Worm (Caenorhabditis elegans): Measurements from ENCODE around the gene Y38C1AA.7.

Gene Y38C1AA.7

DNA sequence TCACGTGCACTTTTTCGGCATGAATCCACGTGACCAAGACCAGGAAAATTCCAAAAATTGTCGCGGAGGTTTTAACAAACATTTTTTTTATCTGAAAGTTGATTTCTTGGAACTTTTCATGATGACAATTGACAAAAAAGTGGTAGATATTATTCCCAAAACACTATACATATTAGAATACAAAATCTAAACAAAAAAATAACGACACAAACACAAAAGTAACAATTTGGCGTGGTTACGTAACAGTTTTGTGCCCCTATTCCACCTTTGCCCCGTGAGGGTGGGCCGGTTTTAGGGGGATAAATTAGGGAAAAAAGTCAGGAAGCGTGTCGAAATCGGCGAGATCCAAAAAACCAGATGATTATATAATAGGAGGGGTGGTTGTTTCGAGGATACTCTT, 953 bp upstream of the Y38C1AA.7 start, which contains the start of gene gegf-1:
TSS of gene gegf-1 (minus strand) at position 101 of the 400 bp plus-strand sequence.
- TF ChIP-seq syd-9 (tag; optimal IDR thresholded peaks at IDR 0.05), result no peak
- no peak for TF ChIP-seq ets-4 (tag; optimal IDR thresholded peaks at IDR 0.05)
- TF ChIP-seq unc-42 (tag; optimal IDR thresholded peaks at IDR 0.05), result no peak
- no peak for TF ChIP-seq elt-4 (tag; optimal IDR thresholded peaks at IDR 0.05)

DNA sequence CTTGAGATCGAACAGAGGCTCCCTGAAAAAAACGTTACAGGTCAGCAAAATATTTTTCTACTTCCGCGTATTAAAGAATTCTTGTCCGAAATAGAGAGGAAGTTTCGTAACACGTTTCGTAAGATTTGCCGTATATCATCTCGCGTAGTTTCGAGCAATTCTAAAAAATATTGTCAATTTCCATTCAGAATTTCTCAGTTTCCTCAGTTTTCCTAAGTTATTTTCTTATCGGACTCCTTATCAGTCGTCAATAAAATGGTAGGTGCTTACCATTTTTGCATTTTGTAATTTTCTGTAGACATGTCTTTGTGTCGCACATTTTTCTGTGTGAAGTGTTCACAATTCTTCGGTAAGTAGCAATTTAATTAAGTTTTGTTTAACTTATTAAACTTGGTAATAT, 1.1 kb downstream of the Y38C1AA.7 start, which contains the start of gene Y38C1AA.19:
TSS of gene Y38C1AA.19 (plus strand) at position 301 of the 400 bp plus-strand sequence.
- TF ChIP-seq ceh-34 (tag; optimal IDR thresholded peaks at IDR 0.05) (no peak), ahr-1 (tag; optimal IDR thresholded peaks at IDR 0.05) (no peak), sdc-2 (tag; optimal IDR thresholded peaks at IDR 0.05) (no peak), nfya-1 (tag; optimal IDR thresholded peaks at IDR 0.05) (no peak), ceh-19 (GFP tag; optimal IDR thresholded peaks at IDR 0.05) (no peak), rnt-1 (tag; optimal IDR thresholded peaks at IDR 0.05) (no peak)

DNA sequence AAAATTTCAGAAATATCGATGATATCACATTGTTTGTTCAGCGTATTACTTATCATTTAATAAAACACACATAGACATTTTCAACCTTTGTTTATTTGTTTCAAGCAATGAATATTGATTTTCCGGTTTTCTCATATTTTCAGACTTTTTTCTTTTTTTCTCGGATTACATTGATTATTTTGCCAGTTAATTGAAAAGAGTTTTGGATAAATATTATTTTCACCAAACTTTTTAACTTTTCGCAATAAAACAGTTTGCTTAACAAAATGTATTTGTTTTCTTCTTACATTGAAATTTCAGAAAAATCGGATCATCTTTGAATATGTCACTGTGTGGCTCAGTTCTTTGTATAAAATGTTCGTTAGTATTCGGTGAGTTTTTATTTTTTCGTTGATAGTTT, 3.8 kb downstream of the Y38C1AA.7 start, which contains the start of gene Y38C1AA.6:
TSS of gene Y38C1AA.6 (plus strand) at position 301 of the 400 bp plus-strand sequence.
- TF ChIP-seq elt-4 (tag; optimal IDR thresholded peaks at IDR 0.05) (no peak), ama-1 (optimal IDR thresholded peaks at IDR 0.05) (no peak), ceh-2 (tag; optimal IDR thresholded peaks at IDR 0.05) (no peak), pha-4 (tag; optimal IDR thresholded peaks at IDR 0.05) (no peak), hlh-6 (tag; optimal IDR thresholded peaks at IDR 0.05) (no peak), madf-2 (tag; optimal IDR thresholded peaks at IDR 0.05) (no peak), ets-4 (tag; optimal IDR thresholded peaks at IDR 0.05) (no peak), fkh-10 (GFP tag; optimal IDR thresholded peaks at IDR 0.05) (no peak), F13H6.1 (tag; optimal IDR thresholded peaks at IDR 0.05) (no peak), ref-2 (tag; optimal IDR thresholded peaks at IDR 0.05) (no peak), ceh-45 (GFP tag; IDR thresholded peaks at IDR 0.05) (no peak), lim-6 (tag; optimal IDR thresholded peaks at IDR 0.05) (no peak)

DNA sequence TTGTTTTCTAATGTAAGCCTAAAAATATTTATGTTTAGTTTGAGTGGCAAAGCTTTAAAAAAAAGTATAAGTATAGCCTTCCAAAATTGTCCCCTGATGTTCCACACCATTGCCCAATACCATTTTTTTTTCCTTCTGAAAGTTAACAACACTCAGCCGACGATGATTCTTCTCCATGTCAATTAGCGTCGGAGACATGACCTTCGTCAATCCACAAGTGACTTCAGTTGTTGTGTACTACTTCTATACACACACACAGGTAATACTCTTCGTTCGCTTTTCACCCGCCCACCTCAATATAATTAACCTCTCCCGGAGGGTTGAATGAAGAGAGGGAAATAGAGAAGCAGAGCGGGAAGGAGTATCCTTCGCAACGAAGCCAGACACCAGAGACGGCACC, 6.0 kb downstream of the Y38C1AA.7 start, which contains the start of gene cutl-24:
TSS of gene cutl-24 (plus strand) at position 301 of the 400 bp plus-strand sequence.
- no peak for TF ChIP-seq fkh-6 (tag; optimal IDR thresholded peaks at IDR 0.05)
- TF ChIP-seq sox-2 (GFP tag; IDR thresholded peaks at IDR 0.05), result no peak
- no peak for TF ChIP-seq pat-9 (tag; optimal IDR thresholded peaks at IDR 0.05)
- no peak for TF ChIP-seq mec-3 (tag; optimal IDR thresholded peaks at IDR 0.05; ENCODE audit: borderline replicate concordance)
- no peak for TF ChIP-seq nhr-11 (tag; optimal IDR thresholded peaks at IDR 0.05)
- no peak for TF ChIP-seq ceh-34 (tag; optimal IDR thresholded peaks at IDR 0.05)
- TF ChIP-seq pag-3 (tag; optimal IDR thresholded peaks at IDR 0.05; ENCODE audit: borderline replicate concordance), result no peak

DNA sequence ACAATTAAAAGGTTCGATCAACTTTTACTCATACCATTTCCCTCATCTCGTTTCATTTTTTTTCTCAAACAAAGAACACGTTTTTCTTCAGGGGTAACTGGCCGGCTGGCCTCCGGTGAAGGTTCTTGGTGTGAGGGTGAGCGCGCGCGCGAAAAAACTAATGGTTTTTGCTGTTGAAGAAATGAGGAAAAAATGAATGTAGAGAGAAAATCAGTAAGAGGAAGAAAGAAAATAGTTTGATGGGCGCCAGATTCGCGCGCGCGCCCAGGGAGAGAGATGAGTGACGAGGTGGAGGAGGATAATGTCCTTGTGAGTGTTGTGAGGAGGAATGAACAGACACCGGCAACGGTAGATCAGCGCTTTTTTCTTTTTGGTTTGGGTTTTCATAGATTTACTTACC, 12.3 kb downstream of the Y38C1AA.7 start:
- no peak for TF ChIP-seq C08G9.2 (tag; optimal IDR thresholded peaks at IDR 0.05)
- no peak for TF ChIP-seq tbx-7 (tag; optimal IDR thresholded peaks at IDR 0.05)
- TF ChIP-seq K09A11.1 (tag; optimal IDR thresholded peaks at IDR 0.05; ENCODE audit: insufficient read depth), result no peak
- no peak for TF ChIP-seq ref-2 (tag; optimal IDR thresholded peaks at IDR 0.05)
- TF ChIP-seq odd-2 (tag; optimal IDR thresholded peaks at IDR 0.05), result no peak

DNA sequence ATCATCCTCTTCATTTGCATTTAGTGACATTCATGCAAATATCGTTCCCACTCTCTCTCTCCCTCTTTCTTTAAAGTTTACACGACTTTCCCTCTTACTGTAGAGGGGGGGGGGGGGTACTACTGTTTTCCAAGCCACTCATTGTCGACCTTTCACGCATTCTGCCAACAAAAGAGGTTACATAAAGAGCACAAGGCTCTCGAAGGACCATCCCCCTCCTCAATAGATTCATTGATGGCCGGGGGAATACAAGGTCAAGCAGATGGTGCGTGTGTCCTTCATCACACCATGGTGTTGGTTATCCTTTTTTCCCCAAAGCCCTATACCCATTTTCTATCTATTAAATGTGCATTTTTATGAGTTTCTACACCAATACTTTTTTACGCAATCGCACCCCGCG, 14.2 kb downstream of the Y38C1AA.7 start:
- TF ChIP-seq ref-2 (tag; optimal IDR thresholded peaks at IDR 0.05) (peak; percentile 27), mec-3 (tag; optimal IDR thresholded peaks at IDR 0.05; ENCODE audit: borderline replicate concordance) (no peak), tbx-2 (tag; optimal IDR thresholded peaks at IDR 0.05) (peak; percentile 9), sox-2 (GFP tag; IDR thresholded peaks at IDR 0.05) (peak; percentile 66), eyg-1 (tag; optimal IDR thresholded peaks at IDR 0.05) (peak; percentile 9), ceh-22 (tag; optimal IDR thresholded peaks at IDR 0.05) (no peak), pqm-1 (tag; optimal IDR thresholded peaks at IDR 0.05) (no peak), pax-1 (tag; optimal IDR thresholded peaks at IDR 0.05) (no peak), F13H6.1 (tag; optimal IDR thresholded peaks at IDR 0.05) (no peak)
